Worm (Caenorhabditis elegans) whole organism, L3 larva: ENCODE data around the gene F09F9.1.

Experiments
- R02D3.7 ChIP-seq: fragments of 150-350 bp; optimal IDR thresholded peaks from 2 replicates; lab custom pipeline; 2014; ENCODE audit warnings: missing biosample characterization, missing genetic modification characterization
- elt-1 ChIP-seq: fragments of 150-350 bp; optimal IDR thresholded peaks from 2 replicates; lab custom pipeline; 2014; ENCODE audit warnings: missing biosample characterization, missing genetic modification characterization
- elt-3 ChIP-seq, 3 experiments: fragments of 150-350 bp in 1 of 3; sonication (generic microtip) in 2 of 3; optimal IDR thresholded peaks; 2 replicates in 2 of 3; 4 replicates in 1 of 3; lab custom pipeline; 2014 to 2017; ENCODE audit warnings: missing biosample characterization in 3 of 3, missing genetic modification characterization in 3 of 3
- fos-1 ChIP-seq: fragments of 150-350 bp; optimal IDR thresholded peaks from 2 replicates; lab custom pipeline; 2014; ENCODE audit warnings: missing biosample characterization, missing genetic modification characterization
- jun-1 ChIP-seq: fragments of 150-350 bp; optimal IDR thresholded peaks from 2 replicates; lab custom pipeline; 2014; ENCODE audit warnings: missing biosample characterization, missing genetic modification reagents, missing genetic modification characterization
- nfya-1 ChIP-seq: sonication (generic microtip); optimal IDR thresholded peaks from 2 replicates; lab custom pipeline; 2017; ENCODE audit warnings: missing genetic modification characterization, mild to moderate bottlenecking, missing compliant biosample characterization, antibody characterized with exemption, moderate library complexity; ENCODE audit not compliant: insufficient read depth
- nhr-11 ChIP-seq: fragments of 150-350 bp; optimal IDR thresholded peaks from 2 replicates; lab custom pipeline; 2014; ENCODE audit warnings: missing biosample characterization, missing genetic modification characterization
- nhr-12 ChIP-seq: fragments of 150-350 bp; optimal IDR thresholded peaks from 2 replicates; lab custom pipeline; 2014; ENCODE audit warnings: missing biosample characterization, missing genetic modification characterization
- nhr-237 ChIP-seq: fragments of 150-350 bp; optimal IDR thresholded peaks from 2 replicates; lab custom pipeline; 2014; ENCODE audit warnings: missing biosample characterization, missing genetic modification characterization
- nhr-25 ChIP-seq: sonication (generic microtip); optimal IDR thresholded peaks from 2 replicates; lab custom pipeline; 2017; ENCODE audit warnings: missing biosample characterization, missing genetic modification characterization
- nhr-28 ChIP-seq: fragments of 150-350 bp; optimal IDR thresholded peaks from 2 replicates; lab custom pipeline; 2014; ENCODE audit warnings: missing biosample characterization, missing genetic modification characterization
- nhr-76 ChIP-seq: fragments of 150-350 bp; sonication (generic microtip); optimal IDR thresholded peaks from 5 replicates; lab custom pipeline; 2014; ENCODE audit warnings: missing biosample characterization, missing genetic modification characterization
- skn-1 ChIP-seq: fragments of 150-350 bp; optimal IDR thresholded peaks from 2 replicates; lab custom pipeline; 2014; ENCODE audit warnings: missing biosample characterization, missing genetic modification characterization
- unc-62 ChIP-seq: fragments of 150-350 bp; sonication (generic microtip); optimal IDR thresholded peaks from 4 replicates; lab custom pipeline; 2014; ENCODE audit warnings: missing biosample characterization, missing genetic modification reagents, missing genetic modification characterization

- TF ChIP-seq unc-62 (GFP tag; lab: Kevin White, UChicago): no peak
- TF ChIP-seq nhr-11 (tag; lab: Kevin White, UChicago): no peak
- no peak for TF ChIP-seq jun-1
- no peak for TF ChIP-seq elt-1 (tag; lab: Kevin White, UChicago)
- no peak for TF ChIP-seq R02D3.7
- no peak for TF ChIP-seq elt-3 (tag; optimal IDR thresholded peaks at IDR 0.05; lab: Kevin White, UChicago)
- no peak for TF ChIP-seq nhr-237
- no peak for TF ChIP-seq nhr-28
- no peak for TF ChIP-seq nhr-76
- no peak for TF ChIP-seq nhr-12 (tag; lab: Kevin White, UChicago)
- peak; percentile 16 for TF ChIP-seq nhr-25 (tag; lab: Kevin White, UChicago)
- no peak for TF ChIP-seq fos-1 (tag; lab: Kevin White, UChicago)
- no peak for TF ChIP-seq skn-1 (tag; lab: Kevin White, UChicago)
- no peak for TF ChIP-seq nfya-1 (tag; lab: Kevin White, UChicago)
Observed at ce11 chrX:4146798-4147543, 31.8 kb downstream of the F09F9.1 start.
